Fruit fly (Drosophila melanogaster) Kc167 (cell line): Measurements from ENCODE around the gene Marcal1.

Experiments
- Myc ChIP-seq: fragments of >200 bp; optimal IDR thresholded peaks from 2 replicates; lab custom pipeline; 2017; ENCODE audit warnings: missing external identifiers
- Sin3A ChIP-seq: fragments of >200 bp; optimal IDR thresholded peaks from 2 replicates; lab custom pipeline; 2018; ENCODE audit warnings: missing external identifiers
- h ChIP-seq: fragments of >200 bp; optimal IDR thresholded peaks from 3 replicates; lab custom pipeline; 2018; ENCODE audit warnings: missing external identifiers
- insv ChIP-seq: fragments of >200 bp; optimal IDR thresholded peaks from 3 replicates; lab custom pipeline; 2018; ENCODE audit warnings: missing external identifiers
- psq ChIP-seq: fragments of >200 bp; optimal IDR thresholded peaks from 2 replicates; lab custom pipeline; 2017; ENCODE audit warnings: missing external identifiers
- ttk ChIP-seq: sonication (Bioruptor generic); optimal IDR thresholded peaks from 2 replicates; lab custom pipeline; 2017; ENCODE audit warnings: missing external identifiers

- TF ChIP-seq psq (lab: Kevin White, UChicago) (no peak), ttk (lab: Kevin White, UChicago) (no peak), h (no peak), Myc (lab: Kevin White, UChicago) (no peak), insv (no peak), Sin3A (lab: Kevin White, UChicago) (no peak)
These were observed 38.6 kb upstream of the Marcal1 start for dm6 chr2L:4916738-4917137.
